Fruit fly (Drosophila melanogaster): ENCODE data around the gene CG6414.
A peak's percentile ranks its signal among the peaks of the same experiment; 100 is the strongest.

The CG6414 gene

dm6 chrX:3931669-3932068 lies 39.5 kb downstream of the CG6414 start (continued):
- TF ChIP-seq CG6163 (GFP tag; IDR thresholded peaks at IDR 0.05) (peak; percentile 79), salr (GFP tag; optimal IDR thresholded peaks at IDR 0.05) (peak in 1 of 2 experiments; percentile 33), Lpt (GFP tag; optimal IDR thresholded peaks at IDR 0.05) (peak; percentile 51), CG11762 (GFP tag; optimal IDR thresholded peaks at IDR 0.05; ENCODE audit: insufficient read depth) (peak; percentile 6), esn (GFP tag; optimal IDR thresholded peaks at IDR 0.05) (peak; percentile 26), Eip75B (GFP tag; optimal IDR thresholded peaks at IDR 0.05) (peak; percentile 24), CG6808 (GFP tag; optimal IDR thresholded peaks at IDR 0.05) (peak; percentile 34)

DNA sequence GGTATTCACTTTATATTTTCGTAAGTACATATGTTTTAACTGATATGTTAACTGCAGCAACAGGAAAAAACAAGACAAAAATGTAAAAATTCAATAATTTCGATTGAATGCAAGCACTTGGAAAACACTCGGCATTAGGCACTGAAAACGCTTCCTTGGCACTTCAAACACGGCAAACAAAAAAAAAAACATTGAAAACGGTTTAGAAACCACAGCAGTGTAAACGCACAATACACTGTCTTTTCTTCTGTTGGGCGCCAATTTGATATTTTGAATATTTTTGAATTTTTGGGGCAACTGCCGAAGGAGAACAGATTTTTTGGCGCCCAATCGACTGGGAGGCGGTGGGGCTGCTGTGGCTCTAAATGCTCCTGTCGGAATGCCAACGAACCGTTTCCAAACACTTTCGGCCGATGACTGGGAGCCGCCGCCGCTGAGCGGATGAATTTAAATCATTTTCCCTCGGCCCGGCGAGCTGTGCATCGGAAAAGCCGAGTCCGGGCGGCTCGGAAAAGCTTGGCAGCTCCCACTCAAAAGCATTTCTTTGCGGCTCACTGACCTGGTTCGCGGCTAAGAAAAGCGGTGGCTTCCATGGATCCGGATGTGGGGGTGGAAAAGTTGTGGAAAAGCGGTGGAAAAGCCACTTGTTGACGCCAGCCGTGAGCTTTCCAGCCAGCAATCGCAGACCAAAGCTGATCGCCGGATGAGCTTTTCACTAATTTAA lies 40.5 kb downstream of the CG6414 start, which contains the start of gene CG42541:
TSS of gene CG42541 (minus strand) at position 51 of the 724 bp plus-strand sequence.
- TF ChIP-seq Eip78C (GFP tag): peak; percentile 19
- no peak for TF ChIP-seq spab (GFP tag; optimal IDR thresholded peaks at IDR 0.05)

- TF ChIP-seq CG10669 (GFP tag; optimal IDR thresholded peaks at IDR 0.05): peak; percentile 14
- TF ChIP-seq eg (GFP tag; IDR thresholded peaks at IDR 0.05): 0 out of 3 replicates have a peak, but pooled peaks have one; percentile 36
- TF ChIP-seq CG8119 (GFP tag; IDR thresholded peaks at IDR 0.05): 0 out of 3 replicates have a peak, but pooled peaks have one; percentile 14
- TF ChIP-seq Eip78C (GFP tag): peak; percentile 28
- no peak for TF ChIP-seq net (GFP tag; optimal IDR thresholded peaks at IDR 0.05)
- peak; percentile 6 for TF ChIP-seq Hr4 (GFP tag; optimal IDR thresholded peaks at IDR 0.05)
- no peak for TF ChIP-seq Sox14 (GFP tag; optimal IDR thresholded peaks at IDR 0.05)
- TF ChIP-seq CG6163 (GFP tag; IDR thresholded peaks at IDR 0.05): 0 out of 3 replicates have a peak, but pooled peaks have one; percentile 24
- no peak for TF ChIP-seq fkh (GFP tag; optimal IDR thresholded peaks at IDR 0.05)
These were observed 42.6 kb downstream of the CG6414 start for dm6 chrX:3928520-3928919.

All from whole organism, prepupa.